Fruit fly (Drosophila melanogaster): ENCODE measurements around the gene CG9701.

Gene CG9701

DNA sequence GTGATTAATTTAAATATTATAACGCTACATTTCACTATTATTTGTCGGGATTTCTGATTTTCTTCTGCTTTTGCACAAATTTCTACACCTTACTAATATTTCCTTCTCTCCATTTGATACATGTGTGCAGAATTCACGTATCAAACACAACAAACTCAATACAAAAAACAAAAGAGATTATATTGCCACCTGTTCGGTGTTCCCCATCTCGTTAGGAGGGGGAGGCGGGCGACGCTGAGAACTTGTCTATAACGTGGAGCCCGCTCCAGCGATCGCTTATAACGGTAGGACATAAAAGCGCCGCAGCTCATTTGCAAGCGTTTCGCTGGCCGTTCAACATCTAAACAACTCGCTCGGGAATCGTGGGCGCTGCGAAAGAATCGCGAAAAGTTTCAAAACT lies at the start of gene CG9701:
TSS of gene CG9701 (plus strand) at position 301 of the 400 bp plus-strand sequence.
- TF ChIP-seq fru (optimal IDR thresholded peaks at IDR 0.05) (no peak), sug (tag; optimal IDR thresholded peaks at IDR 0.05) (no peak), Dfd (GFP tag; optimal IDR thresholded peaks at IDR 0.05) (no peak), Neu2 (GFP tag; optimal IDR thresholded peaks at IDR 0.05; ENCODE audit: borderline replicate concordance) (no peak), CG15073 (GFP tag; optimal IDR thresholded peaks at IDR 0.05) (no peak), Asciz (GFP tag; optimal IDR thresholded peaks at IDR 0.05) (no peak), CG9797 (GFP tag; optimal IDR thresholded peaks at IDR 0.05) (no peak), psq (GFP tag; optimal IDR thresholded peaks at IDR 0.05) (no peak), CG9437 (GFP tag; optimal IDR thresholded peaks at IDR 0.05) (no peak), CG6854 (GFP tag; optimal IDR thresholded peaks at IDR 0.05) (no peak), zf30C (GFP tag; optimal IDR thresholded peaks at IDR 0.05) (no peak), CG14965 (GFP tag; optimal IDR thresholded peaks at IDR 0.05; ENCODE audit: borderline replicate concordance) (no peak)

DNA sequence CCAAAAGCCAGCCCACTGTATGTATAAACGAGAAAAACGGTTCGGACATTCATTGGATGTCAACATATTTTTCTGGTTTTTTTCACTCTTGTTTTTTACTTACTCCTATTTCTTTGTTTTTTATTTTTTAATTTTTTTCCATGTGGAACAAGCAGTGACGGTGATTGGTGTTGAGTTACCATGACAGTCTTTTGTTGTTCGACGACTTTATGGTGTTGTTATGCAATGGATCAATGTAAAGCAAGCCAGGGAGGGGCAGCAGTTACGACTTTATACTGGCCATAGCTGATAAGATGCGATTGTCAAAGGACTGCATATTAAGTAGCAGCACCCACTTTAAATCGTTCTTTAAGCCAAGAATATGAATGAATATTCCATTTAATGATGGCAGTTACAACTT lies 43.9 kb upstream of the CG9701 start:
- peak in 1 of 2 experiments; percentile 54 for TF ChIP-seq Pdp1 (GFP tag; optimal IDR thresholded peaks at IDR 0.05)
- TF ChIP-seq cad (GFP tag; optimal IDR thresholded peaks at IDR 0.05), result no peak
- peak; percentile 52 for TF ChIP-seq nom (GFP tag; optimal IDR thresholded peaks at IDR 0.05)
- TF ChIP-seq eve (GFP tag; optimal IDR thresholded peaks at IDR 0.05), result peak in 1 of 2 experiments; percentile 48
- TF ChIP-seq CG6254 (GFP tag; optimal IDR thresholded peaks at IDR 0.05), result no peak

DNA sequence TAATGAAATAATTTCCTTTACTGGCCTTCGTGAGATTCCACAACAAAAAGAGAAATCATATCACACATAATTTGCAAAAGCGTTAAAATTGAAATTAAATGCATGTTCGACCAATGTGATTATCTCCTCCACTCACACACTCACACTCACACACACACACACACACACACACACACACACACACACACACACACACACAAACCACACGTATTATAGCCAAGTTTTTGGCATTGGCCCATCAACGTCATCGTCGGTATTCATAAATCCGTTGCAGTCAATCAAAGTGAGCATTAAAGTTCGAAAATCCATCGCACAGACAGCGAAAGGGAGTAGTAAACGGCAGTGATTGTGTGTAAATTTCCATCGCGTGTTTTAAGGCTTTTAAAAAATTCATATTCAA lies 43.3 kb upstream of the CG9701 start:
- TF ChIP-seq CG4404 (GFP tag; IDR thresholded peaks at IDR 0.05) (no peak), pfk (GFP tag; optimal IDR thresholded peaks at IDR 0.05) (no peak), CG12104 (GFP tag; optimal IDR thresholded peaks at IDR 0.05) (no peak), dimm (GFP tag; IDR thresholded peaks at IDR 0.05) (no peak), CG15479 (GFP tag; optimal IDR thresholded peaks at IDR 0.05) (no peak), CG2678 (tag; optimal IDR thresholded peaks at IDR 0.05) (no peak), ac (GFP tag; optimal IDR thresholded peaks at IDR 0.05) (no peak), HLHmδ (GFP tag; optimal IDR thresholded peaks at IDR 0.05) (no peak), CG15269 (tag; optimal IDR thresholded peaks at IDR 0.05) (no peak), Pdp1 (GFP tag; optimal IDR thresholded peaks at IDR 0.05) (no peak), CG7556 (GFP tag; optimal IDR thresholded peaks at IDR 0.05) (no peak), CG1647 (GFP tag; optimal IDR thresholded peaks at IDR 0.05) (no peak), dm (GFP tag; optimal IDR thresholded peaks at IDR 0.05) (no peak), Atf6 (GFP tag; IDR thresholded peaks at IDR 0.05) (no peak), CG2120 (GFP tag; optimal IDR thresholded peaks at IDR 0.05) (no peak), kni (GFP tag; optimal IDR thresholded peaks at IDR 0.05) (peak; percentile 6), CG18599 (GFP tag; optimal IDR thresholded peaks at IDR 0.05) (no peak), lola (GFP tag; optimal IDR thresholded peaks at IDR 0.05) (no peak), CG12236 (GFP tag; optimal IDR thresholded peaks at IDR 0.05) (no peak), CG3847 (GFP tag; IDR thresholded peaks at IDR 0.05) (no peak), Hr78 (GFP tag; optimal IDR thresholded peaks at IDR 0.05) (peak in 1 of 2 experiments; percentile 33), CG9817 (tag; optimal IDR thresholded peaks at IDR 0.05) (no peak), cg (GFP tag; optimal IDR thresholded peaks at IDR 0.05) (peak; percentile 60), CG8765 (GFP tag; IDR thresholded peaks at IDR 0.05) (no peak), oc (tag; optimal IDR thresholded peaks at IDR 0.05) (peak; percentile 28), gcm2 (GFP tag; optimal IDR thresholded peaks at IDR 0.05) (no peak), br (optimal IDR thresholded peaks at IDR 0.05) (no peak), Sry-β (GFP tag; optimal IDR thresholded peaks at IDR 0.05) (no peak), dmrt11E (tag; optimal IDR thresholded peaks at IDR 0.05) (no peak), ftz-f1 (GFP tag; optimal IDR thresholded peaks at IDR 0.05) (no peak), stc (GFP tag; IDR thresholded peaks at IDR 0.05) (no peak), zen (tag; optimal IDR thresholded peaks at IDR 0.05) (no peak), wdn (GFP tag; IDR thresholded peaks at IDR 0.05) (no peak)
